Worm (Caenorhabditis elegans): ENCODE results near the gene twk-13.
"Not testable (repeated sequence)": the region's sequence is repeated elsewhere in the genome, so short reads cannot be mapped to it uniquely, and the experiment has no call there.

The twk-13 gene

DNA sequence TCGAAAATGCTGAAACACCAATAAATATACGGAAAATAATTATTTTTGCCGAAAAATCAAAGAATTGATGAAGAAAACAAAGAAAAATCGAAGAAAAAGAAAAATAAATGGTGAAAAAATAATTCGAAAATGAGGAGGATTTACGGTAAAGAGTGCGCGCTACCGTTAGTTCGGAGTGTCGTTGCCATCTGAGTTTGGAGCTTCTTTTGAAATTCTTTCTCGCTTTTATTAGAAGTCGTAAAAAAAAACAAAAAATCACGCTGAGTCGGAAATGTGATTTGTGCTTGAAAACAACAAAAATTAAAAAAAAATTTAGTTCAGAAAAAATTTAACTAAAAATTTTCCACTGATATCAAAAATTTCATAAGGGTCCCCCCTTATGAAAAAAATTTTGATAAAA, 36.5 kb upstream of the twk-13 start, which contains the start of gene F23H12.10:
F23H12.10 (minus strand) TSS at position 12 of the 400 bp plus-strand sequence.
- not testable (repeated sequence) for TF ChIP-seq lin-35 (GFP tag; optimal IDR thresholded peaks at IDR 0.05); pax-3 (tag; optimal IDR thresholded peaks at IDR 0.05); blmp-1 (tag; optimal IDR thresholded peaks at IDR 0.05)

- TF ChIP-seq C16A3.4 (tag; optimal IDR thresholded peaks at IDR 0.05), result no peak
- no peak for TF ChIP-seq fkh-10 (GFP tag; optimal IDR thresholded peaks at IDR 0.05)
- no peak for TF ChIP-seq unc-30 (tag; optimal IDR thresholded peaks at IDR 0.05)
- no peak for TF ChIP-seq swsn-7 (tag; optimal IDR thresholded peaks at IDR 0.05)
- no peak for TF ChIP-seq hlh-17 (GFP tag; optimal IDR thresholded peaks at IDR 0.05; ENCODE audit: borderline replicate concordance)
- TF ChIP-seq C34B4.2 (tag; optimal IDR thresholded peaks at IDR 0.05), result no peak
- TF ChIP-seq ets-5 (GFP tag; IDR thresholded peaks at IDR 0.05), result no peak
- no peak for TF ChIP-seq dsc-1 (tag; optimal IDR thresholded peaks at IDR 0.05)
- TF ChIP-seq nhr-76 (tag; optimal IDR thresholded peaks at IDR 0.05), result no peak
- TF ChIP-seq ceh-90 (tag; optimal IDR thresholded peaks at IDR 0.05), result no peak
- no peak for TF ChIP-seq unc-130 (tag; optimal IDR thresholded peaks at IDR 0.05)
- TF ChIP-seq sox-4 (tag; optimal IDR thresholded peaks at IDR 0.05), result no peak
- TF ChIP-seq ztf-4 (tag; optimal IDR thresholded peaks at IDR 0.05), result no peak
- no peak for TF ChIP-seq hpl-2 (GFP tag; optimal IDR thresholded peaks at IDR 0.05)
- no peak for TF ChIP-seq nhr-237 (tag; optimal IDR thresholded peaks at IDR 0.05)
- no peak for TF ChIP-seq ama-1 (optimal IDR thresholded peaks at IDR 0.05)
- TF ChIP-seq alr-1 (tag; optimal IDR thresholded peaks at IDR 0.05; ENCODE audit: borderline replicate concordance), result no peak
- TF ChIP-seq Y116A8C.19 (tag; optimal IDR thresholded peaks at IDR 0.05; ENCODE audit: borderline replicate concordance), result no peak
Measured at ce11 chrV:12371386-12371785, 33.6 kb upstream of the twk-13 start, which contains the start of gene F23H12.7. F23H12.7 (plus strand) TSS chrV:12371686.

DNA sequence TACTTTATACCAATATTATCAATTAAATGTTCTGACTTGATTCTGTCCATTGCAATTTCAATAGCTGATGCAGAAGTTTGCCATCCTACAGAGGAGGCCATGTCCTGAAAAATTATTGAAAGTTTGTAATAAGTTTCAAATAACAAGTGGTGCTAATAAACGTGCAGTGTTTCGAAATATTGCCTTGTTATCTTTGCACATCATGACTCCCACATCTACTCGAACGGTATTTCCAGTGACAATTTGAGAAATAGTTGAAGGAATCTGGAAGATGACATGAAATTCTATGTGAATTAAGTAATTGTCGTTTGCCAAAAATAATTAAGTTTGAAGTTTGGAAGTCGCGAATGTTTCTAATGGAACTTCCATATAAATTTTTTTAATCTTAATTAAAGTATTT, 31.6 kb upstream of the twk-13 start, which contains the start of gene gcy-13:
gcy-13 (minus strand) TSS at position 101 of the 400 bp plus-strand sequence.
- TF ChIP-seq ces-1 (GFP tag; optimal IDR thresholded peaks at IDR 0.05) (no peak), unc-98 (GFP tag; IDR thresholded peaks at IDR 0.05) (no peak), ets-5 (GFP tag; IDR thresholded peaks at IDR 0.05) (no peak), zip-4 (GFP tag; optimal IDR thresholded peaks at IDR 0.05) (no peak)

DNA sequence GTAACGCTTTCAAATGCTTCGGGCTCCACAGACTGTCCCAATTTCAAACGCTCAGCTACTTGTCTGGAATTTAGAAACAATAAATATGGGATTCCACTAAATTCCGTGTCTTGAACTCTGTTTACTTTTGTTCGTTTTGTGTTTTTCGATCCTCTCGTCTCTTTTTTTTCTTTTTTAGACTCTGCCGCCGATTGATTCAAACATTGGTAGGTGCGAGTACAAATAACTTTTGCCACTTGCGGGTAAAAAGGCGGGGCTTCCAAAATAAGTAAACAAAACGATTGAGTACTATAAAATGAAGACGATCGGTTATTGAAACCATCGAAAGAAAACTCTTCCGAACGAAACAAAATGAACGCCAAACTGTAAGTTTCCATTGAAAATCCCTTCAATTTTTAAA, 27.3 kb upstream of the twk-13 start, which contains the start of gene fipr-2:
fipr-2 (plus strand) TSS at position 245 of the 400 bp plus-strand sequence.
- TF ChIP-seq efl-1 (optimal IDR thresholded peaks at IDR 0.05) (no peak), efl-1 (GFP tag; optimal IDR thresholded peaks at IDR 0.05 in 1 of 2) (peak in 1 of 2 experiments; percentile 90), egl-27 (tag; optimal IDR thresholded peaks at IDR 0.05) (no peak)

ce11 chrV:12361644-12362043, 23.9 kb upstream of the twk-13 start, which contains the start of gene fipr-1:
fipr-1 (minus strand) TSS chrV:12361744.
- TF ChIP-seq lin-35 (GFP tag; optimal IDR thresholded peaks at IDR 0.05) (no peak), isw-1 (GFP tag; IDR thresholded peaks at IDR 0.05) (no peak), snpc-4 (tag; optimal IDR thresholded peaks at IDR 0.05) (no peak), unc-62 (GFP tag; optimal IDR thresholded peaks at IDR 0.05) (no peak), fkh-8 (tag; optimal IDR thresholded peaks at IDR 0.05) (no peak), lsy-2 (tag; optimal IDR thresholded peaks at IDR 0.05) (no peak), pag-3 (tag; optimal IDR thresholded peaks at IDR 0.05; ENCODE audit: borderline replicate concordance, insufficient read depth) (no peak), fkh-10 (GFP tag; optimal IDR thresholded peaks at IDR 0.05) (no peak), rnt-1 (tag; optimal IDR thresholded peaks at IDR 0.05) (no peak), irx-1 (tag; optimal IDR thresholded peaks at IDR 0.05) (no peak), ceh-8 (GFP tag; optimal IDR thresholded peaks at IDR 0.05) (no peak), ceh-90 (tag; optimal IDR thresholded peaks at IDR 0.05) (no peak), egl-27 (tag; optimal IDR thresholded peaks at IDR 0.05) (no peak), fos-1 (tag; optimal IDR thresholded peaks at IDR 0.05) (no peak), hpl-2 (GFP tag; optimal IDR thresholded peaks at IDR 0.05) (no peak), xbp-1 (tag; optimal IDR thresholded peaks at IDR 0.05) (no peak), ceh-63 (GFP tag; optimal IDR thresholded peaks at IDR 0.05) (no peak)
